Worm (Caenorhabditis elegans) whole organism, midembryonic: ENCODE measurements around the gene ZK418.2.

Experiments
- T22C8.4 ChIP-seq: fragments of 200-800 bp; sonication (Bioruptor generic); IDR thresholded peaks from 2 replicates; pipeline ENCODE4 v1.3.6; 2022; ENCODE audit warnings: missing genetic modification characterization, missing compliant biosample characterization
- cog-1 ChIP-seq: sonication (generic microtip); optimal IDR thresholded peaks from 2 replicates; lab custom pipeline; 2016; ENCODE audit warnings: missing genetic modification characterization, missing compliant biosample characterization
- flt-1 ChIP-seq: fragments of 200-800 bp; sonication (Bioruptor generic); IDR thresholded peaks from 2 replicates; pipeline ENCODE4 v1.3.6; 2022; ENCODE audit warnings: missing genetic modification characterization, missing compliant biosample characterization
- klf-2 ChIP-seq: fragments of 200-800 bp; sonication (Bioruptor generic); conservative IDR thresholded peaks from 2 replicates; pipeline ENCODE4 v1.3.6; 2022; ENCODE audit warnings: missing genetic modification reagents, missing genetic modification characterization, missing compliant biosample characterization
- med-1 ChIP-seq: sonication (generic microtip); optimal IDR thresholded peaks from 2 replicates; lab custom pipeline; 2017; ENCODE audit warnings: missing genetic modification characterization, mild to moderate bottlenecking, missing compliant biosample characterization, antibody characterized with exemption, missing genetic modification reagents; ENCODE audit not compliant: insufficient read depth
- ref-1 ChIP-seq: fragments of 200-800 bp; sonication (Bioruptor generic); conservative IDR thresholded peaks from 2 replicates; pipeline ENCODE4 v1.3.6; 2022; ENCODE audit warnings: missing genetic modification reagents, missing genetic modification characterization, missing compliant biosample characterization
- tab-1 ChIP-seq: fragments of 200-800 bp; sonication (Bioruptor generic); IDR thresholded peaks from 2 replicates; pipeline ENCODE4 v1.3.6; 2022; ENCODE audit warnings: missing genetic modification characterization, missing compliant biosample characterization
- ztf-23 ChIP-seq: fragments of 200-800 bp; sonication (Bioruptor generic); IDR thresholded peaks from 2 replicates; pipeline ENCODE4 v1.3.6; 2022; ENCODE audit warnings: missing genetic modification reagents, missing genetic modification characterization, missing compliant biosample characterization
- ztf-29 ChIP-seq: fragments of 200-800 bp; sonication (Bioruptor generic); IDR thresholded peaks from 2 replicates; pipeline ENCODE4 v1.3.6; 2022; ENCODE audit warnings: missing genetic modification reagents, missing genetic modification characterization, missing compliant biosample characterization

ZK418.2 gene

DNA sequence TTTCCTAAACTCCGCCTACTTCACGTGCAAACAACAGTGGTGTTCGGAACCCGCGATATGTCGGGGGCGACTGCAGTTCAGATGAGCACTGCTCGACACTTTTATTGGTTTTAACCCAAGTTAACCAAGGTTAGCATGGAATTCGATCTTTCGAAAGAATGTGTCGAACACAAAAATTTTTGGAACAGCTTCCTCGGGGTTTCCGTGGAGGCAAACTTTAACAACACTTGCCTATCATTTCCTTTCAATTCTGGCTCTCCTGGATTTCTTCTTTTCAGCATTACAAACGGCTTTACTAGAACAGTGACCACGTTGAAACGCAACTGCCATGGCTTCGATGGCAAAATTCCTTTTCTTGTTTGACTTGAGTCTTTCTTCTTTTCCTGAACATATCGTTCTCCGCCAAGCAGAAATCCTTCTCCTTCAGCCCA lies 50.2 kb downstream of the ZK418.2 start:
- TF ChIP-seq tab-1 (no peak), cog-1 (tag; lab: Kevin White, UChicago) (no peak), ztf-23 (GFP tag; lab: Robert Waterston, UW) (no peak), T22C8.4 (GFP tag; lab: Robert Waterston, UW) (no peak), ref-1 (GFP tag; lab: Robert Waterston, UW) (no peak), ztf-29 (GFP tag; lab: Robert Waterston, UW) (no peak), med-1 (GFP tag; lab: Kevin White, UChicago) (no peak), flt-1 (GFP tag; lab: Robert Waterston, UW) (no peak), klf-2 (GFP tag; lab: Robert Waterston, UW) (no peak)

DNA sequence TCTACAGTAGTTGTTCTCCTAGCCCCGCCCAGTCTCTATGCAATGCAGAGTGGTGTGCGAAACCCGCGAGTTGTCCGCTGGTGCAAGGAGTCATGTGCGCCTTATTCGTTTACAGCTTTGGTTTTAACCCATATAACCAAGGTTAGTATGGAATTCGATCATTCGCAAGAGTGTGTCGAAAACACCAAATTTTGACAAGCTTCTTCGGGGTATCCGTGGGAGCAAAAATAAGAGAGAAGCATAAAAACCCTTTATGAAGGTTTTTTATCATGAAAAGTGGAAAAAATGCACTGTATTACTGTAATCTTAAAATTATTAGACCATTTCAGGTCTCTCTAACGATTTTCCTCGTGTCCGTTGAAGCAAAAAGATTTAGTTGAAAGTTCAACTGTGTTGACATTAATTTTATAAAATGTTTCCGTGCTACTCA lies 51.0 kb downstream of the ZK418.2 start:
- TF ChIP-seq T22C8.4 (GFP tag; lab: Robert Waterston, UW), result no peak
- no peak for TF ChIP-seq ztf-23 (GFP tag; lab: Robert Waterston, UW)
- TF ChIP-seq flt-1 (GFP tag; lab: Robert Waterston, UW), result no peak
- TF ChIP-seq ztf-29 (GFP tag; lab: Robert Waterston, UW), result no peak
- no peak for TF ChIP-seq klf-2 (GFP tag; lab: Robert Waterston, UW)
- no peak for TF ChIP-seq cog-1 (tag; lab: Kevin White, UChicago)
- no peak for TF ChIP-seq ref-1 (GFP tag; lab: Robert Waterston, UW)
- no peak for TF ChIP-seq med-1 (GFP tag; lab: Kevin White, UChicago)
- TF ChIP-seq tab-1, result no peak
